Fruit fly (Drosophila melanogaster) whole organism, embryonic: ENCODE results near the gene CkIIalpha-i3.

Experiments used
- Atf6 ChIP-seq: fragments of 200-800 bp; sonication (Bioruptor generic); IDR thresholded peaks from 2 replicates; pipeline ENCODE4 v1.3.6; 2022; ENCODE audit warnings: missing biosample characterization, missing genetic modification characterization
- CG14710 ChIP-seq: fragments of 200-800 bp; sonication (Bioruptor generic); optimal IDR thresholded peaks from 3 replicates; lab custom pipeline; 2019; ENCODE audit warnings: missing biosample characterization, mild to moderate bottlenecking, missing genetic modification characterization, moderate library complexity
- CG14860 ChIP-seq: fragments of 200-800 bp; sonication (Bioruptor generic); IDR thresholded peaks from 3 replicates; pipeline ENCODE4 v1.3.6; 2022; ENCODE audit warnings: missing biosample characterization, missing genetic modification characterization; ENCODE audit not compliant: partially characterized antibody
- CG1529 ChIP-seq: fragments of 200-800 bp; sonication (Bioruptor generic); optimal IDR thresholded peaks from 3 replicates; lab custom pipeline; 2018; ENCODE audit warnings: missing biosample characterization, missing genetic modification characterization
- CG16779 ChIP-seq: fragments of 200-800 bp; sonication (Bioruptor generic); IDR thresholded peaks from 2 replicates; pipeline ENCODE4 v1.3.6; 2022; ENCODE audit warnings: missing biosample characterization, missing genetic modification characterization
- CG1832 ChIP-seq: fragments of 200-800 bp; sonication (Bioruptor generic); optimal IDR thresholded peaks from 2 replicates; lab custom pipeline; 2017; ENCODE audit warnings: missing biosample characterization, mild to moderate bottlenecking, missing genetic modification characterization, inconsistent platforms
- CG30403 ChIP-seq: fragments of 200-800 bp; sonication (Bioruptor generic); optimal IDR thresholded peaks from 3 replicates; lab custom pipeline; 2016; ENCODE audit warnings: missing biosample characterization, missing genetic modification characterization
- CG31441 ChIP-seq: fragments of 200-800 bp; sonication (Bioruptor generic); IDR thresholded peaks from 2 replicates; pipeline ENCODE4 v1.3.6; 2022; ENCODE audit warnings: missing biosample characterization, missing genetic modification characterization
- CG33557 ChIP-seq: fragments of 200-800 bp; sonication (Bioruptor generic); optimal IDR thresholded peaks from 2 replicates; lab custom pipeline; 2019; ENCODE audit warnings: missing biosample characterization, mild to moderate bottlenecking, missing genetic modification characterization, moderate library complexity
- CG4730 ChIP-seq: fragments of 200-800 bp; sonication (Bioruptor generic); IDR thresholded peaks from 2 replicates; pipeline ENCODE4 v1.3.6; 2022; ENCODE audit warnings: missing biosample characterization, missing genetic modification characterization
- CG4854 ChIP-seq: fragments of 200-800 bp; sonication (Bioruptor generic); optimal IDR thresholded peaks from 2 replicates; lab custom pipeline; 2016; ENCODE audit warnings: missing biosample characterization, missing genetic modification characterization, inconsistent platforms
- CG6175 ChIP-seq: fragments of 200-800 bp; sonication (Bioruptor generic); IDR thresholded peaks from 3 replicates; pipeline ENCODE4 v1.3.6; 2022; ENCODE audit warnings: missing biosample characterization, missing genetic modification characterization
- CG6654 ChIP-seq: fragments of 200-800 bp; sonication (Bioruptor generic); optimal IDR thresholded peaks from 2 replicates; lab custom pipeline; 2017; ENCODE audit warnings: missing biosample characterization, mild to moderate bottlenecking, missing genetic modification characterization
- CG7987 ChIP-seq: fragments of 200-800 bp; sonication (Bioruptor generic); optimal IDR thresholded peaks from 2 replicates; lab custom pipeline; 2018; ENCODE audit warnings: missing biosample characterization, mild to moderate bottlenecking, missing genetic modification characterization, moderate library complexity
- CG9817 ChIP-seq: fragments of 200-800 bp; sonication (Bioruptor generic); optimal IDR thresholded peaks from 2 replicates; lab custom pipeline; 2018; ENCODE audit warnings: missing biosample characterization, mild to moderate bottlenecking, missing genetic modification characterization, moderate library complexity
- CG9932 ChIP-seq: fragments of 200-800 bp; sonication (Bioruptor generic); IDR thresholded peaks from 2 replicates; pipeline ENCODE4 v1.3.6; 2022; ENCODE audit warnings: missing biosample characterization, missing genetic modification characterization
- CHES-1-like ChIP-seq: fragments of 200-800 bp; sonication (Bioruptor generic); optimal IDR thresholded peaks from 2 replicates; lab custom pipeline; 2016; ENCODE audit warnings: missing biosample characterization, missing genetic modification characterization
- Camta ChIP-seq: fragments of 200-800 bp; sonication (Bioruptor generic); optimal IDR thresholded peaks from 2 replicates; lab custom pipeline; 2016; ENCODE audit warnings: missing biosample characterization, missing genetic modification characterization
- Dfd ChIP-seq, 2 experiments: fragments of >200 bp; optimal IDR thresholded peaks; 2 replicates each; lab custom pipeline; 2017; ENCODE audit warnings: missing biosample characterization in 2 of 2, missing genetic modification characterization in 2 of 2
- Dip2 ChIP-seq: fragments of 200-800 bp; sonication (Bioruptor generic); IDR thresholded peaks from 2 replicates; pipeline ENCODE4 v1.3.6; 2022; ENCODE audit warnings: missing biosample characterization, missing genetic modification characterization
- Dll ChIP-seq: fragments of 200-800 bp; sonication (Bioruptor generic); IDR thresholded peaks from 4 replicates; pipeline ENCODE4 v1.3.6; 2022; ENCODE audit warnings: missing biosample characterization, missing genetic modification characterization; ENCODE audit not compliant: partially characterized antibody
- Doc3 ChIP-seq: fragments of 200-800 bp; sonication (Bioruptor generic); IDR thresholded peaks from 3 replicates; pipeline ENCODE4 v1.3.6; 2022; ENCODE audit warnings: missing biosample characterization, missing genetic modification characterization; ENCODE audit not compliant: partially characterized antibody
- Ets97D ChIP-seq: fragments of 200-800 bp; sonication (Bioruptor generic); optimal IDR thresholded peaks from 3 replicates; lab custom pipeline; 2016; ENCODE audit warnings: missing biosample characterization, missing genetic modification characterization
- Fer1 ChIP-seq: fragments of 200-800 bp; sonication (Bioruptor generic); optimal IDR thresholded peaks from 2 replicates; lab custom pipeline; 2017; ENCODE audit warnings: missing biosample characterization, mild to moderate bottlenecking, missing genetic modification characterization
- Gsc ChIP-seq: fragments of 200-800 bp; sonication (Bioruptor generic); IDR thresholded peaks from 2 replicates; pipeline ENCODE4 v1.3.6; 2022; ENCODE audit warnings: missing biosample characterization, missing genetic modification characterization
- Hr3 ChIP-seq: fragments of 200-800 bp; sonication (Bioruptor generic); optimal IDR thresholded peaks from 3 replicates; lab custom pipeline; 2016; ENCODE audit warnings: missing biosample characterization, missing genetic modification characterization
- Hsf ChIP-seq: fragments of 200-800 bp; sonication (Bioruptor generic); optimal IDR thresholded peaks from 3 replicates; lab custom pipeline; 2016; ENCODE audit warnings: missing biosample characterization, missing genetic modification characterization
- Kr ChIP-seq: fragments of 200-800 bp; sonication (Bioruptor generic); optimal IDR thresholded peaks from 2 replicates; lab custom pipeline; 2017; ENCODE audit warnings: missing biosample characterization, mild to moderate bottlenecking, missing genetic modification characterization
- MESR4 ChIP-seq: fragments of 200-800 bp; sonication (Bioruptor generic); optimal IDR thresholded peaks from 2 replicates; lab custom pipeline; 2018; ENCODE audit warnings: missing biosample characterization, mild to moderate bottlenecking, missing genetic modification characterization, moderate library complexity
- Mad ChIP-seq: fragments of 200-800 bp; sonication (Bioruptor generic); optimal IDR thresholded peaks from 2 replicates; lab custom pipeline; 2016; ENCODE audit warnings: missing biosample characterization, missing genetic modification characterization
- Myb ChIP-seq: fragments of 200-800 bp; sonication (Bioruptor generic); optimal IDR thresholded peaks from 2 replicates; lab custom pipeline; 2016; ENCODE audit warnings: missing biosample characterization, missing genetic modification characterization
- NC2α ChIP-seq: fragments of 200-800 bp; sonication (Bioruptor generic); optimal IDR thresholded peaks from 2 replicates; lab custom pipeline; 2016; ENCODE audit warnings: missing biosample characterization, missing genetic modification characterization
- Optix ChIP-seq: fragments of 200-800 bp; sonication (Bioruptor generic); IDR thresholded peaks from 3 replicates; pipeline ENCODE4 v1.3.6; 2022; ENCODE audit warnings: missing biosample characterization, missing genetic modification characterization
- PHDP ChIP-seq: fragments of 200-800 bp; sonication (Bioruptor generic); optimal IDR thresholded peaks from 3 replicates; lab custom pipeline; 2018; ENCODE audit warnings: missing biosample characterization, mild to moderate bottlenecking, missing genetic modification characterization, moderate library complexity
- Taf1 ChIP-seq: fragments of 200-800 bp; sonication (Bioruptor generic); IDR thresholded peaks from 2 replicates; pipeline ENCODE4 v1.3.6; 2022; ENCODE audit warnings: missing biosample characterization, missing genetic modification characterization
- Vsx1 ChIP-seq: fragments of 200-800 bp; sonication (Bioruptor generic); optimal IDR thresholded peaks from 2 replicates; lab custom pipeline; 2017; ENCODE audit warnings: missing biosample characterization, mild to moderate bottlenecking, missing genetic modification characterization, missing genetic modification reagents
- ap ChIP-seq: fragments of 200-800 bp; sonication (Bioruptor generic); IDR thresholded peaks from 2 replicates; pipeline ENCODE4 v1.3.6; 2022; ENCODE audit warnings: missing biosample characterization, missing genetic modification characterization
- bab2 ChIP-seq: fragments of 200-800 bp; sonication (Bioruptor generic); optimal IDR thresholded peaks from 2 replicates; lab custom pipeline; 2016; ENCODE audit warnings: missing biosample characterization, missing genetic modification characterization
- cas ChIP-seq: fragments of 200-800 bp; sonication (Bioruptor generic); IDR thresholded peaks from 2 replicates; pipeline ENCODE4 v1.3.6; 2022; ENCODE audit warnings: missing biosample characterization, missing genetic modification characterization
- ci ChIP-seq: fragments of 200-800 bp; sonication (Bioruptor generic); IDR thresholded peaks from 3 replicates; pipeline ENCODE4 v1.3.6; 2022; ENCODE audit warnings: missing biosample characterization, missing genetic modification characterization
- crc ChIP-seq: fragments of 200-800 bp; sonication (Bioruptor generic); optimal IDR thresholded peaks from 2 replicates; lab custom pipeline; 2016; ENCODE audit warnings: missing biosample characterization, missing genetic modification characterization
- ftz-f1 ChIP-seq: fragments of 200-800 bp; sonication (Bioruptor generic); optimal IDR thresholded peaks from 2 replicates; lab custom pipeline; 2016; ENCODE audit warnings: missing biosample characterization, missing genetic modification characterization
- ind ChIP-seq: fragments of 200-800 bp; sonication (Bioruptor generic); optimal IDR thresholded peaks from 3 replicates; lab custom pipeline; 2016; ENCODE audit warnings: missing biosample characterization, missing genetic modification characterization
- kah ChIP-seq: fragments of 200-800 bp; sonication (Bioruptor generic); optimal IDR thresholded peaks from 2 replicates; lab custom pipeline; 2018; ENCODE audit warnings: missing biosample characterization, mild to moderate bottlenecking, missing genetic modification characterization
- knrl ChIP-seq: fragments of 200-800 bp; sonication (Bioruptor generic); IDR thresholded peaks from 3 replicates; pipeline ENCODE4 v1.3.6; 2022; ENCODE audit warnings: missing biosample characterization, missing genetic modification characterization; ENCODE audit not compliant: partially characterized antibody
- lab ChIP-seq: fragments of 200-800 bp; sonication (Bioruptor generic); optimal IDR thresholded peaks from 3 replicates; lab custom pipeline; 2017; ENCODE audit warnings: missing biosample characterization, missing genetic modification characterization, mild to moderate bottlenecking, moderate library complexity, missing genetic modification reagents
- peb ChIP-seq: fragments of 200-800 bp; sonication (Bioruptor generic); IDR thresholded peaks from 2 replicates; pipeline ENCODE4 v1.3.6; 2022; ENCODE audit warnings: missing biosample characterization, missing genetic modification characterization
- row ChIP-seq: fragments of 200-800 bp; sonication (Bioruptor generic); IDR thresholded peaks from 3 replicates; pipeline ENCODE4 v1.3.6; 2022; ENCODE audit warnings: missing biosample characterization, missing genetic modification characterization
- seq ChIP-seq: fragments of 200-800 bp; sonication (Bioruptor generic); IDR thresholded peaks from 2 replicates; pipeline ENCODE4 v1.3.6; 2022; ENCODE audit warnings: missing biosample characterization, missing genetic modification characterization
- stc ChIP-seq: fragments of 200-800 bp; sonication (Bioruptor generic); IDR thresholded peaks from 2 replicates; pipeline ENCODE4 v1.3.6; 2022; ENCODE audit warnings: missing biosample characterization, missing genetic modification characterization
- tio ChIP-seq: fragments of 200-800 bp; sonication (Bioruptor generic); optimal IDR thresholded peaks from 2 replicates; lab custom pipeline; 2017; ENCODE audit warnings: missing biosample characterization, missing genetic modification characterization, inconsistent platforms
- toy ChIP-seq: fragments of 200-800 bp; sonication (Bioruptor generic); IDR thresholded peaks from 2 replicates; pipeline ENCODE4 v1.3.6; 2022; ENCODE audit warnings: missing biosample characterization, missing genetic modification characterization
- vnd ChIP-seq: fragments of 200-800 bp; sonication (Bioruptor generic); IDR thresholded peaks from 3 replicates; pipeline ENCODE4 v1.3.6; 2022; ENCODE audit warnings: missing biosample characterization, missing genetic modification characterization; ENCODE audit not compliant: partially characterized antibody

CkIIalpha-i3 gene

DNA sequence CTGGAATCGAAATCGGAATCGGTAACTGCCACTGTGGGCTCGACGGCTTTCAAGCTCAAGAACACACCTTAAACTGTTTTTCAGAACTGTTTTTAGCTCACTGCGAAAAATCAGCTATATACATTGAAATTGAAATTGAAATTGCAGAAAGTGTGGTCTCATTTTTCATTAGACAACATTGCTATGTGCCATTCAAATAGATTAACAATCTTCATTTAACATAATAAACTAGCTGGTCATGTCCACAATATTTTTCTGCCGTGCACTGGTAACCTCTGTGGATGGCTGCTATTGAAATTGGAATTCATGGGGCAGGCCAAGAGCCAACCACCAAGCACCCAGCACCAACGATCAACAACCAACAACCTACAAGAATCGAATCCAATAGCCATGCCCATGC lies 25.5 kb upstream of the CkIIalpha-i3 start (continued):
- TF ChIP-seq bab2 (GFP tag; lab: Kevin White, UChicago) (no peak), NC2α (GFP tag; lab: Kevin White, UChicago) (no peak), crc (no peak), Vsx1 (GFP tag; lab: Kevin White, UChicago) (no peak), CG14860 (GFP tag; lab: Robert Waterston, UW) (no peak), PHDP (tag; lab: Kevin White, UChicago) (no peak), CG33557 (GFP tag; lab: Kevin White, UChicago) (no peak), Hr3 (GFP tag; lab: Kevin White, UChicago) (no peak), CHES-1-like (no peak), seq (no peak), stc (GFP tag; lab: Robert Waterston, UW) (no peak), toy (GFP tag; lab: Robert Waterston, UW) (no peak), cas (GFP tag; lab: Robert Waterston, UW) (no peak), CG1832 (GFP tag; lab: Kevin White, UChicago) (no peak), Kr (no peak), Optix (GFP tag; lab: Robert Waterston, UW) (no peak), lab (GFP tag; lab: Kevin White, UChicago) (no peak), Gsc (GFP tag; lab: Robert Waterston, UW) (no peak; the same call in 1 of the 2 replicates), vnd (GFP tag; lab: Robert Waterston, UW) (no peak), kah (no peak), CG6175 (no peak), Dip2 (GFP tag; lab: Robert Waterston, UW) (no peak), CG4854 (GFP tag; lab: Kevin White, UChicago) (no peak), CG9932 (no peak), peb (GFP tag; lab: Robert Waterston, UW) (no peak), Dfd (GFP tag; optimal IDR thresholded peaks at IDR 0.05; lab: Kevin White, UChicago) (no peak), Dll (no peak), MESR4 (GFP tag; lab: Kevin White, UChicago) (no peak), Atf6 (GFP tag; lab: Robert Waterston, UW) (no peak), CG30403 (GFP tag; lab: Kevin White, UChicago) (no peak), row (GFP tag; lab: Robert Waterston, UW) (peak; percentile 45), ind (GFP tag; lab: Kevin White, UChicago) (no peak), Doc3 (GFP tag; lab: Robert Waterston, UW) (no peak), CG9817 (tag; lab: Kevin White, UChicago) (no peak), CG4730 (GFP tag; lab: Robert Waterston, UW) (no peak), Fer1 (GFP tag; lab: Kevin White, UChicago) (no peak), Mad (GFP tag; lab: Kevin White, UChicago) (no peak), CG14710 (tag; lab: Kevin White, UChicago) (peak; percentile 29), Camta (GFP tag; lab: Kevin White, UChicago) (no peak), ftz-f1 (GFP tag; lab: Kevin White, UChicago) (no peak), CG31441 (0 out of 2 replicates have a peak, but pooled peaks have one; percentile 22), Myb (no peak), tio (GFP tag; lab: Kevin White, UChicago) (no peak), Taf1 (GFP tag; lab: Robert Waterston, UW) (no peak), CG16779 (GFP tag; lab: Robert Waterston, UW) (no peak), CG1529 (no peak), CG6654 (GFP tag; lab: Kevin White, UChicago) (no peak), Hsf (GFP tag; lab: Kevin White, UChicago) (no peak), knrl (GFP tag; lab: Robert Waterston, UW) (no peak), ci (GFP tag; lab: Robert Waterston, UW) (peak; percentile 7; the same call in 1 of the 3 replicates), ap (GFP tag; lab: Robert Waterston, UW) (no peak), Ets97D (GFP tag; lab: Kevin White, UChicago) (no peak), CG7987 (no peak)
